Worm (Caenorhabditis elegans) whole organism, L4/young adult: Measurements from ENCODE around the gene C13F10.1.

ENCODE experiments used
- W03F9.2 ChIP-seq: fragments of 150-350 bp; optimal IDR thresholded peaks from 2 replicates; lab custom pipeline; 2014; ENCODE audit warnings: missing biosample characterization, missing genetic modification characterization
- him-1 ChIP-seq: sonication (generic microtip); optimal IDR thresholded peaks from 2 replicates; lab custom pipeline; 2016; ENCODE audit warnings: missing genotype, missing genetic modification reagents, missing genetic modification characterization, missing compliant biosample characterization

- TF ChIP-seq him-1 (tag; lab: Kevin White, UChicago) (no peak), W03F9.2 (tag; lab: Kevin White, UChicago) (no peak)
These were observed 24.8 kb upstream of the C13F10.1 start for ce11 chrV:7199077-7199476.
